Worm (Caenorhabditis elegans): ENCODE measurements around the gene lbp-1.

DNA sequence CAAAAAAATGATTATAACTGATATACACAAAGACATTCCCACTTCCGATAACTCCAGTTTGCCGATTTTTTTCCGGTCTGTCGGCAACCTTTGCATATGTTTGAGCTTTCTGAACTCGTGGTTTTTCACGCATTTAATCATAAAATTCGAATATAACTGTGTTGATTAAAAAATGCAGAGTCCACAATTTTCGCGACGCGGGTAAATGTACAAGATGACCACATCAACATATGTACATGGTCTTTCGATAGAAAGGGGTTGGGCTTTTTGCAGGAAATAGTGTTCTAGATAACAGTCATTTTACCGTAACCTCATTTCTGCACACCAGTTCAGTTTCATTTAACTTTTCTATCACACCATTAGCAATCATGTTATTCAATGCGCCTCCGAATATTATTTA lies 23.4 kb downstream of the lbp-1 start, which contains the start of gene K09C4.5:
- TF ChIP-seq let-526 (GFP tag; IDR thresholded peaks at IDR 0.05): no peak
- no peak for TF ChIP-seq unc-130 (GFP tag; optimal IDR thresholded peaks at IDR 0.05)
- no peak for TF ChIP-seq ztf-28 (GFP tag; IDR thresholded peaks at IDR 0.05)
- no peak for TF ChIP-seq rcor-1 (GFP tag; IDR thresholded peaks at IDR 0.05)
- no peak for TF ChIP-seq nfyb-1 (GFP tag; IDR thresholded peaks at IDR 0.05)
- no peak for TF ChIP-seq ama-1 (optimal IDR thresholded peaks at IDR 0.05)
- TF ChIP-seq ama-1 (GFP tag; optimal IDR thresholded peaks at IDR 0.05): no peak
- no peak for TF ChIP-seq ceh-40 (GFP tag; IDR thresholded peaks at IDR 0.05)
- TF ChIP-seq efl-1 (GFP tag; optimal IDR thresholded peaks at IDR 0.05): no peak
- no peak for TF ChIP-seq ceh-58 (GFP tag; IDR thresholded peaks at IDR 0.05)
- no peak for TF ChIP-seq F55B11.4 (tag; optimal IDR thresholded peaks at IDR 0.05; ENCODE audit: borderline replicate concordance, insufficient read depth)
- no peak for TF ChIP-seq nhr-120 (GFP tag; IDR thresholded peaks at IDR 0.05)
- no peak for TF ChIP-seq snpc-4 (GFP tag; optimal IDR thresholded peaks at IDR 0.05)
- no peak for TF ChIP-seq snpc-4 (tag; optimal IDR thresholded peaks at IDR 0.05)
- no peak for TF ChIP-seq ets-4 (GFP tag; optimal IDR thresholded peaks at IDR 0.05)
- TF ChIP-seq F57A8.1 (GFP tag; optimal IDR thresholded peaks at IDR 0.05): no peak
